Worm (Caenorhabditis elegans): ENCODE data around the gene ZC443.4.

- TF ChIP-seq mep-1 (tag; optimal IDR thresholded peaks at IDR 0.05) (no peak), pax-3 (tag; optimal IDR thresholded peaks at IDR 0.05) (no peak), blmp-1 (tag; optimal IDR thresholded peaks at IDR 0.05) (no peak), nhr-28 (tag; optimal IDR thresholded peaks at IDR 0.05) (no peak), zag-1 (tag; optimal IDR thresholded peaks at IDR 0.05) (no peak), mdl-1 (tag; optimal IDR thresholded peaks at IDR 0.05) (no peak), efl-1 (optimal IDR thresholded peaks at IDR 0.05) (no peak), efl-1 (GFP tag; optimal IDR thresholded peaks at IDR 0.05 in 1 of 2) (no peak), pqm-1 (tag; optimal IDR thresholded peaks at IDR 0.05) (no peak), efl-3 (GFP tag; optimal IDR thresholded peaks at IDR 0.05) (no peak), unc-62 (GFP tag; optimal IDR thresholded peaks at IDR 0.05) (no peak)
Observed at ce11 chrV:12797992-12798391, 21.7 kb downstream of the ZC443.4 start, which contains the start of gene ugt-6.
